Worm (Caenorhabditis elegans) whole organism, mixed stage, embryonic: ENCODE measurements around the gene F36D4.1.

ENCODE experiments used
- M03D4.4 ChIP-seq: sonication (generic microtip); optimal IDR thresholded peaks from 2 replicates; lab custom pipeline; 2017; ENCODE audit warnings: mild to moderate bottlenecking, missing genetic modification characterization, missing compliant biosample characterization
- bed-3 ChIP-seq: fragments of 200-800 bp; sonication (Bioruptor generic); optimal IDR thresholded peaks from 3 replicates; lab custom pipeline; 2018; ENCODE audit warnings: mild to moderate bottlenecking, missing genetic modification characterization, moderate library complexity, missing compliant biosample characterization
- blmp-1 ChIP-seq: fragments of 150-350 bp; optimal IDR thresholded peaks from 2 replicates; lab custom pipeline; 2014; ENCODE audit warnings: missing biosample characterization, missing genetic modification characterization
- ceh-43 ChIP-seq: fragments of 200-800 bp; sonication (Bioruptor generic); optimal IDR thresholded peaks from 2 replicates; lab custom pipeline; 2018; ENCODE audit warnings: mild to moderate bottlenecking, missing genetic modification characterization, moderate library complexity, missing compliant biosample characterization
- ceh-83 ChIP-seq: fragments of 200-800 bp; sonication (Bioruptor generic); optimal IDR thresholded peaks from 2 replicates; lab custom pipeline; 2018; ENCODE audit warnings: mild to moderate bottlenecking, missing genetic modification characterization, missing compliant biosample characterization
- ces-1 ChIP-seq: fragments of 150-350 bp; optimal IDR thresholded peaks from 2 replicates; lab custom pipeline; 2014; ENCODE audit warnings: missing biosample characterization, missing genetic modification reagents, missing genetic modification characterization
- cnd-1 ChIP-seq: fragments of 200-800 bp; sonication (Bioruptor generic); optimal IDR thresholded peaks from 2 replicates; lab custom pipeline; 2018; ENCODE audit warnings: mild to moderate bottlenecking, missing genetic modification characterization, missing compliant biosample characterization
- elt-1 ChIP-seq: sonication (generic microtip); optimal IDR thresholded peaks from 2 replicates; lab custom pipeline; 2017; ENCODE audit warnings: missing genetic modification characterization, mild to moderate bottlenecking, missing compliant biosample characterization, antibody characterized with exemption, moderate library complexity, borderline replicate concordance; ENCODE audit not compliant: insufficient read depth
- elt-3 ChIP-seq: fragments of 150-350 bp; optimal IDR thresholded peaks from 2 replicates; lab custom pipeline; 2014; ENCODE audit warnings: missing biosample characterization, missing genetic modification characterization
- flh-1 ChIP-seq: fragments of 200-800 bp; sonication (Bioruptor generic); optimal IDR thresholded peaks from 2 replicates; lab custom pipeline; 2018; ENCODE audit warnings: mild to moderate bottlenecking, missing genetic modification characterization, moderate library complexity, missing compliant biosample characterization
- ham-2 ChIP-seq: fragments of 200-800 bp; sonication (Bioruptor generic); optimal IDR thresholded peaks from 2 replicates; lab custom pipeline; 2018; ENCODE audit warnings: mild to moderate bottlenecking, missing genetic modification characterization, missing compliant biosample characterization
- hlh-1 ChIP-seq: fragments of 150-350 bp; optimal IDR thresholded peaks from 2 replicates; lab custom pipeline; 2014; ENCODE audit warnings: missing biosample characterization, missing genetic modification reagents, missing genetic modification characterization
- lin-13 ChIP-seq: fragments of 150-350 bp; optimal IDR thresholded peaks from 2 replicates; lab custom pipeline; 2014; ENCODE audit warnings: missing biosample characterization, missing genetic modification characterization
- lin-32 ChIP-seq: fragments of 200-800 bp; sonication (Bioruptor generic); optimal IDR thresholded peaks from 2 replicates; lab custom pipeline; 2018; ENCODE audit warnings: mild to moderate bottlenecking, missing genetic modification characterization, missing compliant biosample characterization
- lsy-2 ChIP-seq: fragments of 150-350 bp; optimal IDR thresholded peaks from 2 replicates; lab custom pipeline; 2014; ENCODE audit warnings: missing biosample characterization, missing genetic modification characterization
- mep-1 ChIP-seq: fragments of 150-350 bp; optimal IDR thresholded peaks from 2 replicates; lab custom pipeline; 2017; ENCODE audit warnings: missing biosample characterization, missing genetic modification reagents, missing genetic modification characterization, inconsistent platforms
- mls-2 ChIP-seq: sonication (generic microtip); optimal IDR thresholded peaks from 2 replicates; lab custom pipeline; 2016; ENCODE audit warnings: mild to moderate bottlenecking, missing genetic modification characterization, moderate library complexity, missing compliant biosample characterization
- nhr-12 ChIP-seq: fragments of 150-350 bp; optimal IDR thresholded peaks from 2 replicates; lab custom pipeline; 2014; ENCODE audit warnings: missing biosample characterization, missing genetic modification characterization
- nhr-2 ChIP-seq: fragments of 150-350 bp; optimal IDR thresholded peaks from 2 replicates; lab custom pipeline; 2014; ENCODE audit warnings: missing biosample characterization, missing genetic modification characterization
- nhr-237 ChIP-seq: fragments of 150-350 bp; optimal IDR thresholded peaks from 2 replicates; lab custom pipeline; 2014; ENCODE audit warnings: missing biosample characterization, missing genetic modification characterization
- nhr-28 ChIP-seq: fragments of 150-350 bp; optimal IDR thresholded peaks from 2 replicates; lab custom pipeline; 2014; ENCODE audit warnings: missing biosample characterization, missing genetic modification characterization
- nhr-76 ChIP-seq: sonication (generic microtip); optimal IDR thresholded peaks from 2 replicates; lab custom pipeline; 2017; ENCODE audit warnings: missing biosample characterization, missing genetic modification characterization
- pha-4 ChIP-seq: fragments of 150-350 bp; optimal IDR thresholded peaks from 2 replicates; lab custom pipeline; 2018; ENCODE audit warnings: missing biosample characterization, missing genetic modification reagents, missing genetic modification characterization
- sem-2 ChIP-seq: fragments of 200-800 bp; sonication (Bioruptor generic); optimal IDR thresholded peaks from 2 replicates; lab custom pipeline; 2018; ENCODE audit warnings: mild to moderate bottlenecking, missing genetic modification characterization, missing compliant biosample characterization
- snpc-4 ChIP-seq: fragments of 150-350 bp; optimal IDR thresholded peaks from 2 replicates; lab custom pipeline; 2014; ENCODE audit warnings: missing biosample characterization, missing genetic modification characterization
- sptf-1 ChIP-seq: sonication (generic microtip); optimal IDR thresholded peaks from 2 replicates; lab custom pipeline; 2017; ENCODE audit warnings: mild to moderate bottlenecking, missing genetic modification characterization, moderate library complexity, missing compliant biosample characterization
- tbx-8 ChIP-seq: fragments of 200-800 bp; sonication (Bioruptor generic); optimal IDR thresholded peaks from 2 replicates; lab custom pipeline; 2018; ENCODE audit warnings: mild to moderate bottlenecking, missing genetic modification characterization, moderate library complexity, missing compliant biosample characterization
- unc-120 ChIP-seq: sonication (generic microtip); optimal IDR thresholded peaks from 2 replicates; lab custom pipeline; 2017; ENCODE audit warnings: missing genetic modification characterization, missing compliant biosample characterization; ENCODE audit not compliant: poor library complexity, severe bottlenecking
- unc-39 ChIP-seq: fragments of 150-350 bp; optimal IDR thresholded peaks from 2 replicates; lab custom pipeline; 2014; ENCODE audit warnings: missing biosample characterization, missing genetic modification characterization
- zip-8 ChIP-seq: fragments of 150-350 bp; optimal IDR thresholded peaks from 2 replicates; lab custom pipeline; 2014; ENCODE audit warnings: missing biosample characterization, missing genetic modification characterization
- ztf-11 ChIP-seq: fragments of 150-350 bp; optimal IDR thresholded peaks from 2 replicates; lab custom pipeline; 2014; ENCODE audit warnings: missing biosample characterization, missing genetic modification characterization

F36D4.1 gene

DNA sequence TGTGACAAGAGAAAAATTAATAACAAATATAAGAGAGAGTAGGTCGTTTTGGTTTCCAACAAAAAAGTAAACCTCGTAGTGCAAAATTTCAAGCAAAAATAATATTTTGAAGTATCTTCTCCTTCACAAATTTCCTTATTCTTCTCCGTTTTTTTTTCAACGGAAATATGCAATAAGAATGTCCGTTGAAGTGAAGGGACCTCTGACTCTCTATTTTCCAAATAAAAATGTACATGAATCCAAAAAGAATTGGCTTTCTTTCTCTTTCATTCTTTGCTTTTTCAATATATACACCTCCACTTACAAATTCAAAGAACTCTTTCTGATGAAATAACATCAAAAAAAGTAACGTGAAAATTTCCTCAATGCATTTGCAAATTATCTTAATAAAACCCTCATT is at the start of gene F36D4.1:
F36D4.1 (plus strand) TSS at position 301 of the 400 bp plus-strand sequence.
- TF ChIP-seq cnd-1 (tag; lab: Kevin White, UChicago) (no peak), nhr-237 (no peak), pha-4 (tag; lab: Kevin White, UChicago) (no peak), M03D4.4 (tag; lab: Kevin White, UChicago) (no peak), unc-39 (no peak), elt-3 (tag; lab: Kevin White, UChicago) (no peak)

DNA sequence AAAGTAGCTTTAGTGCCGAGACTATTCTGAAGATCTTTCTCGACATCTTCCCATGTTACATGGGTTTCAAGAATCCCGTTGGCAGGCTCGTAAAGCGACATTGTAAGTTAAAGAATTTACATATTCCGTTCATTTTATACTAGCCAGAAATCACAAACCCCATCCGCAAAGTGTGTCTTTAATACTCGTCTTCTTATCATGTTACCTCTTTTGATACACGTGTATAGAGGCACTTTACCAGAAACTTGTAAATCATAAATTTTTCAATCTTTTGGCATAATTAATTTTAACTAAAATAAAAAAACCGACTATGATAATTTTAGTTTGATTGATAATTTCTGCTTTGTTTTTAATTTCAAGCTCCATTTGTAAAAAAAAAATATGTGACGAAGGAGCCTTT is 45.7 kb upstream of the F36D4.1 start, which contains the start of gene E02C12.6:
E02C12.6 (minus strand) TSS at position 101 of the 400 bp plus-strand sequence.
- TF ChIP-seq elt-1 (tag; lab: Kevin White, UChicago) (no peak), mep-1 (tag; lab: Kevin White, UChicago) (no peak), lin-13 (tag; lab: Kevin White, UChicago) (no peak), flh-1 (GFP tag; lab: Kevin White, UChicago) (no peak)

DNA sequence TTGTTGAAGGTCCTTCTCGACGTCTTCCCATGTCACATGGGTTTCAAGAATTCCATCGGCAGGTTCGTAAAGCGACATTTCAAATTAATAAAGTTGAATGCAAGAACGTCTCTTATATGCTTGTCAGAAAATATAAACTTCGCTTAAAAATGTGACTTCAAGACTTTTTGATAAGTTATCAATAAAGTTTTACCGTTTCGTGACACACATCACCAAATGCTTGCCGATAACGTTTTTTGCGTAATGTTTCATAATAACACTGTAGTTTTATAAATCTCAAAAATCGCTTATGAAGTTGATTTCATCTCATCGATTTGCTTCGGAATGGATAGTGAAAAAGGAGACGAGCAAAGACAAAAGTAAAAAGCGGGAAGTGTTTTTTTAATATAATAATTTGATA is 43.3 kb upstream of the F36D4.1 start, which contains the start of gene E02C12.8:
E02C12.8 (minus strand) TSS at position 141 of the 400 bp plus-strand sequence.
- TF ChIP-seq lin-32 (GFP tag; lab: Kevin White, UChicago) (no peak), mls-2 (no peak), nhr-28 (no peak), bed-3 (GFP tag; lab: Kevin White, UChicago) (no peak), ztf-11 (tag; lab: Kevin White, UChicago) (no peak), nhr-12 (no peak), pha-4 (tag; lab: Kevin White, UChicago) (no peak), cnd-1 (tag; lab: Kevin White, UChicago) (no peak), nhr-2 (tag; lab: Kevin White, UChicago) (no peak), nhr-237 (no peak), mep-1 (tag; lab: Kevin White, UChicago) (no peak), hlh-1 (tag; lab: Kevin White, UChicago) (no peak), blmp-1 (tag; lab: Kevin White, UChicago) (no peak), snpc-4 (no peak)

DNA sequence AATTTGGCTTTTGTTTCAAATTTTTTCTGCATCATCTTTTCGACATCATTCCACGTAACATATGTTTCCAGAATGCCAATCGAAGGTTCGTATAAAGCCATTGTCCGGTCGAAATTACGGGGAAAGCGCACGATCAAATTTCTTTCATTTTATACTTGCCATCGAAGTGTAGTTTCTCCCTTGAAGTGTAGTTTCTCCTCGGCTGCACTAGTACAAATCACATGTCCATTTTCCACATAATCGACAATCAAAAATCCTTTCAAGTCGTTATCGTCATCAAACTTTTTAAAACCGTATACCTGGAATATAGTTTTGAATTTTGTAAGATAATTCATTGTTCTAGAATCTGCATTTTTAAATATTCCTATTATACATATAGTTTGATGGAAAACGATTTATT is 41.3 kb upstream of the F36D4.1 start, which contains the start of gene E02C12.9:
E02C12.9 (minus strand) TSS at position 101 of the 400 bp plus-strand sequence.
- TF ChIP-seq sptf-1 (tag; lab: Kevin White, UChicago) (no peak), elt-3 (tag; lab: Kevin White, UChicago) (no peak), tbx-8 (GFP tag; lab: Kevin White, UChicago) (no peak), ham-2 (GFP tag; lab: Kevin White, UChicago) (no peak), bed-3 (GFP tag; lab: Kevin White, UChicago) (no peak), lsy-2 (tag; lab: Kevin White, UChicago) (no peak), lin-32 (GFP tag; lab: Kevin White, UChicago) (no peak), snpc-4 (no peak), mls-2 (no peak), ztf-11 (tag; lab: Kevin White, UChicago) (no peak)

DNA sequence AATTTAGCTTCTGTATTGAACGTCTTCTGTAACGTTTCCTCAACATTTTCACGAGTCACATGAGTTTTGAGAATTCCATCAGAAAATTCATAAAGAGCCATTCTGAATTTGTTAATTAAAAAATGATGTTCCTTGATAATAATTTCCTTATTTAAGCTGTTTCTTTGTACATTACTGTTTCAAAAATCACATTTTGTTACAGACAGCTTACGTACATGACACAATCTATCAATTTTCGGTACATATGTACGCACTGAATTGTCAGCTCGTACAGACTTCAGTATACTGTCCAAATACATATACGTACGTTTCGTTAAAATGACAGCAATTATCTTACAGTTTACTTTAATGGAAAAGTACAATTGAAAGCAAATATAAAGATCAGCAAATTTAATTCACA is 40.3 kb upstream of the F36D4.1 start, which contains the start of gene E02C12.19:
E02C12.19 (minus strand) TSS at position 101 of the 400 bp plus-strand sequence.
- TF ChIP-seq lin-32 (GFP tag; lab: Kevin White, UChicago) (no peak), nhr-28 (no peak), ceh-43 (no peak), nhr-237 (no peak), mls-2 (no peak), mep-1 (tag; lab: Kevin White, UChicago) (no peak), sptf-1 (tag; lab: Kevin White, UChicago) (no peak), snpc-4 (no peak), ceh-83 (no peak), hlh-1 (tag; lab: Kevin White, UChicago) (no peak), unc-120 (tag; lab: Kevin White, UChicago) (no peak), nhr-2 (tag; lab: Kevin White, UChicago) (no peak), bed-3 (GFP tag; lab: Kevin White, UChicago) (no peak)

DNA sequence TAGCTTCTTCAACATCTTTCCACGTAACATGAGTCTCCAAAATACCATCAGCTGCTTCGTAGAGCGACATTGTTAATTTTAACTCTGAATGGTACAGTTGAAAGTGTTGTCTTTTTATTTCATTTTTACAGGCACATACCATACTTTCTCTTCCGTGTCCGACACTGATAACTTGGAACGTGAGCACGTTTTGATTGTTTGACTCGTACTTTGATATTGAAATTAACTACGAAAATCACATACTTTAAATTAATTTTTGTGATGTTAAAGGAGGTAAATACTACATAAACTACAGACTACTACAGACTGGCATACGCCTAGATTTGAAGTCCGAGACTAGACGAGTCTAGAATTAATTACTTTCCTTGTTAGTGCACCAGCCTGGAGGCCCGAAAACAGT is 38.4 kb upstream of the F36D4.1 start, which contains the start of gene E02C12.10:
E02C12.10 (minus strand) TSS at position 75 of the 400 bp plus-strand sequence.
- TF ChIP-seq flh-1 (GFP tag; lab: Kevin White, UChicago) (no peak), nhr-12 (no peak), sem-2 (GFP tag; lab: Kevin White, UChicago) (no peak), nhr-76 (tag; lab: Kevin White, UChicago) (no peak), sptf-1 (tag; lab: Kevin White, UChicago) (no peak), nhr-237 (no peak), elt-3 (tag; lab: Kevin White, UChicago) (no peak), ces-1 (GFP tag; lab: Kevin White, UChicago) (no peak), snpc-4 (no peak), pha-4 (tag; lab: Kevin White, UChicago) (no peak), elt-1 (tag; lab: Kevin White, UChicago) (no peak), zip-8 (tag; lab: Kevin White, UChicago) (no peak), nhr-28 (no peak), bed-3 (GFP tag; lab: Kevin White, UChicago) (no peak), blmp-1 (tag; lab: Kevin White, UChicago) (no peak), ceh-83 (no peak)
